Fruit fly (Drosophila melanogaster) whole organism, prepupa: ENCODE results near the gene CG42704.

ENCODE experiments used
- Blimp-1 ChIP-seq: fragments of 200-800 bp; sonication (Bioruptor generic); optimal IDR thresholded peaks from 3 replicates; lab custom pipeline; 2017; ENCODE audit warnings: missing biosample characterization, missing genetic modification characterization, mild to moderate bottlenecking, moderate library complexity, missing genetic modification reagents
- CG10631 ChIP-seq: fragments of 200-800 bp; sonication (Bioruptor generic); optimal IDR thresholded peaks from 2 replicates; lab custom pipeline; 2016; ENCODE audit warnings: missing biosample characterization, missing genetic modification characterization
- CG11294 ChIP-seq: fragments of 200-800 bp; sonication (Bioruptor generic); IDR thresholded peaks from 2 replicates; pipeline ENCODE4 v1.3.6; 2022; ENCODE audit warnings: missing biosample characterization, missing genetic modification characterization
- CG11902 ChIP-seq: fragments of 200-800 bp; sonication (Bioruptor generic); optimal IDR thresholded peaks from 3 replicates; lab custom pipeline; 2016; ENCODE audit warnings: missing biosample characterization, missing genetic modification characterization
- CG15336 ChIP-seq: fragments of 200-800 bp; sonication (Bioruptor generic); IDR thresholded peaks from 2 replicates; pipeline ENCODE4 v1.3.6; 2022; ENCODE audit warnings: missing biosample characterization, missing genetic modification characterization
- CG1621 ChIP-seq: fragments of 200-800 bp; sonication (Bioruptor generic); optimal IDR thresholded peaks from 3 replicates; lab custom pipeline; 2018; ENCODE audit warnings: missing biosample characterization, mild to moderate bottlenecking, missing genetic modification characterization
- CG16779 ChIP-seq: fragments of 200-800 bp; sonication (Bioruptor generic); optimal IDR thresholded peaks from 3 replicates; lab custom pipeline; 2017; ENCODE audit warnings: missing biosample characterization, mild to moderate bottlenecking, missing genetic modification characterization
- CG32006 ChIP-seq: fragments of 200-800 bp; sonication (Bioruptor generic); optimal IDR thresholded peaks from 3 replicates; lab custom pipeline; 2017; ENCODE audit warnings: missing biosample characterization, mild to moderate bottlenecking, missing genetic modification characterization
- CG34406 ChIP-seq: fragments of 200-800 bp; sonication (Bioruptor generic); optimal IDR thresholded peaks from 3 replicates; lab custom pipeline; 2016; ENCODE audit warnings: missing biosample characterization, missing genetic modification characterization
- CG3919 ChIP-seq: fragments of 200-800 bp; sonication (Bioruptor generic); optimal IDR thresholded peaks from 3 replicates; lab custom pipeline; 2016; ENCODE audit warnings: missing biosample characterization, missing genetic modification characterization
- CG4318 ChIP-seq: fragments of 200-800 bp; sonication (Bioruptor generic); optimal IDR thresholded peaks from 3 replicates; lab custom pipeline; 2017; ENCODE audit warnings: missing biosample characterization, mild to moderate bottlenecking, missing genetic modification characterization
- CG6163 ChIP-seq: fragments of 200-800 bp; sonication (Bioruptor generic); IDR thresholded peaks from 3 replicates; pipeline ENCODE4 v1.3.6; 2022; ENCODE audit warnings: missing biosample characterization, missing genetic modification characterization
- CG6276 ChIP-seq: fragments of 200-800 bp; sonication (Bioruptor generic); optimal IDR thresholded peaks from 2 replicates; lab custom pipeline; 2017; ENCODE audit warnings: missing biosample characterization, mild to moderate bottlenecking, missing genetic modification characterization
- CG6854 ChIP-seq: fragments of 200-800 bp; sonication (Bioruptor generic); optimal IDR thresholded peaks from 2 replicates; lab custom pipeline; 2017; ENCODE audit warnings: missing biosample characterization, mild to moderate bottlenecking, missing genetic modification characterization
- CG7368 ChIP-seq: fragments of 200-800 bp; sonication (Bioruptor generic); optimal IDR thresholded peaks from 3 replicates; lab custom pipeline; 2016; ENCODE audit warnings: missing biosample characterization, missing genetic modification characterization
- CG8319 ChIP-seq: fragments of 200-800 bp; sonication (Bioruptor generic); optimal IDR thresholded peaks from 3 replicates; lab custom pipeline; 2016; ENCODE audit warnings: missing biosample characterization, missing genetic modification characterization
- CG9139 ChIP-seq: fragments of 200-800 bp; sonication (Bioruptor generic); optimal IDR thresholded peaks from 3 replicates; lab custom pipeline; 2017; ENCODE audit warnings: missing biosample characterization, mild to moderate bottlenecking, missing genetic modification characterization
- Eip75B ChIP-seq: fragments of 200-800 bp; sonication (Bioruptor generic); optimal IDR thresholded peaks from 3 replicates; lab custom pipeline; 2016; ENCODE audit warnings: missing biosample characterization, missing genetic modification characterization
- Eip78C ChIP-seq: fragments of 200-800 bp; sonication (Bioruptor generic); peaks from one replicate; lab custom pipeline; 2016; ENCODE audit warnings: missing biosample characterization, missing genetic modification characterization
- Eip93F ChIP-seq: fragments of 200-800 bp; sonication (Bioruptor generic); optimal IDR thresholded peaks from 2 replicates; lab custom pipeline; 2016; ENCODE audit warnings: missing biosample characterization, mild to moderate bottlenecking, missing genetic modification characterization
- Ets96B ChIP-seq: fragments of 200-800 bp; optimal IDR thresholded peaks from 2 replicates; lab custom pipeline; 2019; ENCODE audit warnings: missing biosample characterization, mild to moderate bottlenecking, missing genetic modification characterization, moderate library complexity
- Hr38 ChIP-seq: sonication (Bioruptor generic); optimal IDR thresholded peaks from 2 replicates; lab custom pipeline; 2016; ENCODE audit warnings: missing biosample characterization, missing genetic modification characterization
- Hr39 ChIP-seq: fragments of 200-800 bp; sonication (Bioruptor generic); optimal IDR thresholded peaks from 2 replicates; lab custom pipeline; 2016; ENCODE audit warnings: missing biosample characterization, missing genetic modification characterization
- Hr4 ChIP-seq: fragments of 200-800 bp; sonication (Bioruptor generic); optimal IDR thresholded peaks from 3 replicates; lab custom pipeline; 2016; ENCODE audit warnings: missing biosample characterization, missing genetic modification characterization
- Lpt ChIP-seq: fragments of 200-800 bp; sonication (Bioruptor generic); optimal IDR thresholded peaks from 3 replicates; lab custom pipeline; 2016; ENCODE audit warnings: missing biosample characterization, missing genetic modification characterization
- Met ChIP-seq: fragments of 200-800 bp; sonication (Bioruptor generic); optimal IDR thresholded peaks from 3 replicates; lab custom pipeline; 2016; ENCODE audit warnings: missing biosample characterization, missing genetic modification characterization
- OdsH ChIP-seq: fragments of 200-800 bp; sonication (Bioruptor generic); optimal IDR thresholded peaks from 3 replicates; lab custom pipeline; 2016; ENCODE audit warnings: missing biosample characterization, missing genetic modification characterization
- Smox ChIP-seq: fragments of 200-800 bp; sonication (Bioruptor generic); optimal IDR thresholded peaks from 3 replicates; lab custom pipeline; 2016; ENCODE audit warnings: missing biosample characterization, missing genetic modification characterization
- Sox15 ChIP-seq: fragments of 200-800 bp; sonication (Bioruptor generic); optimal IDR thresholded peaks from 3 replicates; lab custom pipeline; 2016; ENCODE audit warnings: missing biosample characterization, missing genetic modification characterization
- cyc ChIP-seq: fragments of 200-800 bp; sonication (Bioruptor generic); optimal IDR thresholded peaks from 3 replicates; lab custom pipeline; 2016; ENCODE audit warnings: missing biosample characterization, missing genetic modification characterization
- eg ChIP-seq: fragments of 200-800 bp; sonication (Bioruptor generic); IDR thresholded peaks from 3 replicates; pipeline ENCODE4 v1.3.6; 2022; ENCODE audit warnings: missing biosample characterization, missing genetic modification characterization
- fd59A ChIP-seq: fragments of 200-800 bp; sonication (Bioruptor generic); optimal IDR thresholded peaks from 2 replicates; lab custom pipeline; 2017; ENCODE audit warnings: missing biosample characterization, mild to moderate bottlenecking, missing genetic modification characterization, missing genetic modification reagents
- fkh ChIP-seq: fragments of 200-800 bp; sonication (Bioruptor generic); optimal IDR thresholded peaks from 3 replicates; lab custom pipeline; 2017; ENCODE audit warnings: missing biosample characterization, mild to moderate bottlenecking, missing genetic modification characterization, moderate library complexity
- lz ChIP-seq: fragments of 200-800 bp; sonication (Bioruptor generic); optimal IDR thresholded peaks from 3 replicates; lab custom pipeline; 2016; ENCODE audit warnings: missing biosample characterization, missing genetic modification characterization
- net ChIP-seq: fragments of 200-800 bp; sonication (Bioruptor generic); optimal IDR thresholded peaks from 3 replicates; lab custom pipeline; 2016; ENCODE audit warnings: missing biosample characterization, missing genetic modification characterization
- pdm3 ChIP-seq: fragments of 200-800 bp; sonication (Bioruptor generic); optimal IDR thresholded peaks from 3 replicates; lab custom pipeline; 2016; ENCODE audit warnings: missing biosample characterization, missing genetic modification characterization
- salr ChIP-seq, 2 experiments: fragments of 200-800 bp; sonication (Bioruptor generic); optimal IDR thresholded peaks; 3 replicates each; lab custom pipeline; 2016 to 2018; ENCODE audit warnings: missing biosample characterization in 2 of 2, missing genetic modification characterization in 2 of 2, mild to moderate bottlenecking in 1 of 2
- spab ChIP-seq: fragments of 200-800 bp; sonication (Bioruptor generic); optimal IDR thresholded peaks from 2 replicates; lab custom pipeline; 2017; ENCODE audit warnings: missing biosample characterization, mild to moderate bottlenecking, missing genetic modification characterization, missing genetic modification reagents
- ss ChIP-seq, 2 experiments: fragments of 200-800 bp; sonication (Bioruptor generic); optimal IDR thresholded peaks; 2 replicates in 1 of 2; 3 replicates in 1 of 2; lab custom pipeline; 2017 to 2018; ENCODE audit warnings: mild to moderate bottlenecking in 2 of 2, missing biosample characterization in 2 of 2, missing genetic modification characterization in 2 of 2, moderate library complexity in 1 of 2
- svp ChIP-seq: fragments of 200-800 bp; sonication (Bioruptor generic); peaks from one replicate; lab custom pipeline; 2016; ENCODE audit warnings: missing biosample characterization, missing genetic modification characterization
- topi ChIP-seq: fragments of 200-800 bp; sonication (Bioruptor generic); optimal IDR thresholded peaks from 3 replicates; lab custom pipeline; 2016; ENCODE audit warnings: missing biosample characterization, missing genetic modification characterization
- vri ChIP-seq: fragments of 200-800 bp; sonication (Bioruptor generic); optimal IDR thresholded peaks from 3 replicates; lab custom pipeline; 2016; ENCODE audit warnings: missing biosample characterization, mild to moderate bottlenecking, missing genetic modification characterization

Gene CG42704

dm6 chrX:7412368-7412767 is at the start of gene CG42704:
CG42704 (plus strand) TSS chrX:7412668.
- no peak for TF ChIP-seq Blimp-1

DNA sequence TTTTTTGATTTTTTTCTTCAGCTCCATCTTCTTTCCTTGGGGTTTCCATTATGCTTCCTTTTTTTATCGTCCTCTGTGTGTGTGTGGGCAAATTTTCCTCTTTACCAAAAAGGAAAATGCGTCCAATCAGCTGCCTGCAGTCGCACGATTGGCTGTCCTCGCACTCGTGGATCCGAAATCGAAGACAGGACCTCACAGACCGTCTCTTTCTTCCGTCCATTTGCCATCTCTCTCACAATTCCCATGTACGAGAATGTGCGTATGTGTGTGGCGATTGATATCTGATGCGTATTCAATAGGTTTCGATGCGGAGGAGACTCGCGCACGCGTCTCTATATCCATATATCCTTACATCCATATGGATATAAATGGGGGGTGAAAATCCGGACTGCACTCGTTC is 44.1 kb upstream of the CG42704 start:
- TF ChIP-seq Hr4 (GFP tag; lab: Kevin White, UChicago) = no peak
- no peak for TF ChIP-seq CG11902 (GFP tag; lab: Kevin White, UChicago)
- TF ChIP-seq eg (GFP tag; lab: Robert Waterston, UW) = no peak
- no peak for TF ChIP-seq fkh (GFP tag; lab: Kevin White, UChicago)
- no peak for TF ChIP-seq CG10631 (GFP tag; lab: Kevin White, UChicago)
- TF ChIP-seq CG34406 (GFP tag; lab: Kevin White, UChicago) = no peak
- TF ChIP-seq CG6854 = no peak
- no peak for TF ChIP-seq pdm3
- TF ChIP-seq svp (GFP tag; lab: Kevin White, UChicago) = no peak
- no peak for TF ChIP-seq vri
- TF ChIP-seq ss (GFP tag; optimal IDR thresholded peaks at IDR 0.05; lab: Kevin White, UChicago) = no peak

DNA sequence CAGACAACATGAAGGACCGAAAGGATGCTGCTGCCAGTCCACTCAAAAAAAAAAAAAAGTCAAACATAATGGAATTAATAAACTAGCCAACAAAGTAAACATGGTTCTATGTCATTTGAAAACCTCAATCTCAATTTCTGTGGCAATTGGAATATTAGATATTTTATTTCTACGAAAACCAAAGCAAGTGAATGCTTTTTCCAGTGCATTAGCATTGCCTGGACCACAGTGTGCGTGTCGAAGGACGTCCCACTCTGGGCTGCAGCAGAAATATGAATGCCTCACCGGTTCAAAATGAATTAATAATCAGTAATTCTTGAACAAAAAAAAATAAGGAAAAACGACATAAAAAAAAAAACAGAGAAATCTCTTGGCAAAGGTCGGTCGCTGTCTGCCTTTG is 40.0 kb upstream of the CG42704 start:
- TF ChIP-seq CG11902 (GFP tag; lab: Kevin White, UChicago) (no peak), Sox15 (GFP tag; lab: Kevin White, UChicago) (no peak), Eip93F (no peak), CG10631 (GFP tag; lab: Kevin White, UChicago) (peak; percentile 23), Ets96B (tag; lab: Kevin White, UChicago) (peak; percentile 23), Smox (GFP tag; lab: Kevin White, UChicago) (peak; percentile 4), fkh (GFP tag; lab: Kevin White, UChicago) (no peak), CG6276 (GFP tag; lab: Kevin White, UChicago) (no peak), pdm3 (peak; percentile 5), svp (GFP tag; lab: Kevin White, UChicago) (no peak), CG9139 (GFP tag; lab: Kevin White, UChicago) (no peak), net (GFP tag; lab: Kevin White, UChicago) (no peak), CG4318 (GFP tag; lab: Kevin White, UChicago) (no peak), ss (GFP tag; optimal IDR thresholded peaks at IDR 0.05; lab: Kevin White, UChicago) (peak in 1 of 2 experiments; percentile 3), CG8319 (GFP tag; lab: Kevin White, UChicago) (no peak), CG11294 (GFP tag; lab: Robert Waterston, UW) (no peak), CG1621 (tag; lab: Kevin White, UChicago) (no peak), CG6163 (no peak), CG16779 (tag; lab: Kevin White, UChicago) (no peak), Met (GFP tag; lab: Kevin White, UChicago) (no peak), Hr38 (no peak), cyc (GFP tag; lab: Kevin White, UChicago) (no peak), Hr39 (GFP tag; lab: Kevin White, UChicago) (peak; percentile 10), CG3919 (GFP tag; lab: Kevin White, UChicago) (no peak), CG7368 (GFP tag; lab: Kevin White, UChicago) (no peak), CG32006 (GFP tag; lab: Kevin White, UChicago) (no peak), CG15336 (GFP tag; lab: Robert Waterston, UW) (no peak), topi (GFP tag; lab: Kevin White, UChicago) (peak; percentile 14), Lpt (GFP tag; lab: Kevin White, UChicago) (no peak), salr (GFP tag; optimal IDR thresholded peaks at IDR 0.05; lab: Kevin White, UChicago) (no peak), lz (GFP tag; lab: Kevin White, UChicago) (no peak), spab (GFP tag; lab: Kevin White, UChicago) (no peak), Eip78C (GFP tag; lab: Kevin White, UChicago) (peak; percentile 60), OdsH (GFP tag; lab: Kevin White, UChicago) (peak; percentile 13), Eip75B (GFP tag; lab: Kevin White, UChicago) (no peak), fd59A (no peak)
